Fruit fly (Drosophila melanogaster): ENCODE measurements around the gene CG14210.

The CG14210 gene

DNA sequence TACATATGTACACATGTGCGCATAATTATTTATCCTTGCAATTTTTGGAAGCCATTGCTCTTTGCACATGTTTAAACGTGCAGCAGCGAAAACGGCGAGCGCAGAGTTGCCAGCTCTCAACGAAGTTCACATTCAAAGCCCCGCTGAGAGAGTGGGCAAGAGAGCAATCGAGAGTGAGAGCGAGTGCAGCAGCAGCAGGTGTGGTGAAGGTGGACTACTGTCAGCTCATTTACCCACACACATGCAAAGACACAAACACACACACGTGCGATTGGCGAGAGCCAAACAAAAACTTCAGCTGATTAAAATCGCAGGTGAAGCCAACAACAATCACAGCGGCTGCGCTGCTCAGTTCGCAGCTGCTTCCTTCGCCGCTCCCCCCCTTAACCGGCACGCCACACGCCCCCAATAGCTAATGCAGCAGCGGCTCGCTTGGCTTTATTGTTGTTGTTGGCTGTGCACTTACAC lies 15.4 kb downstream of the CG14210 start (continued):
- TF ChIP-seq wor (GFP tag; IDR thresholded peaks at IDR 0.05) (no peak), mam (GFP tag; optimal IDR thresholded peaks at IDR 0.05) (no peak), CG31441 (GFP tag; IDR thresholded peaks at IDR 0.05) (no peak), Trl (optimal IDR thresholded peaks at IDR 0.05) (peak; percentile 84 to 92), Trl (GFP tag; optimal IDR thresholded peaks at IDR 0.05) (no peak), CG3163 (GFP tag; optimal IDR thresholded peaks at IDR 0.05) (no peak), CG15073 (GFP tag; optimal IDR thresholded peaks at IDR 0.05) (no peak), nerfin-1 (tag; optimal IDR thresholded peaks at IDR 0.05) (peak; percentile 20), nmo (GFP tag; optimal IDR thresholded peaks at IDR 0.05) (no peak), Med (GFP tag) (no peak), cg (GFP tag; optimal IDR thresholded peaks at IDR 0.05) (peak; percentile 92), CG14050 (GFP tag; IDR thresholded peaks at IDR 0.05) (no peak), scrt (GFP tag; optimal IDR thresholded peaks at IDR 0.05) (no peak), CG1233 (GFP tag; optimal IDR thresholded peaks at IDR 0.05) (no peak)

DNA sequence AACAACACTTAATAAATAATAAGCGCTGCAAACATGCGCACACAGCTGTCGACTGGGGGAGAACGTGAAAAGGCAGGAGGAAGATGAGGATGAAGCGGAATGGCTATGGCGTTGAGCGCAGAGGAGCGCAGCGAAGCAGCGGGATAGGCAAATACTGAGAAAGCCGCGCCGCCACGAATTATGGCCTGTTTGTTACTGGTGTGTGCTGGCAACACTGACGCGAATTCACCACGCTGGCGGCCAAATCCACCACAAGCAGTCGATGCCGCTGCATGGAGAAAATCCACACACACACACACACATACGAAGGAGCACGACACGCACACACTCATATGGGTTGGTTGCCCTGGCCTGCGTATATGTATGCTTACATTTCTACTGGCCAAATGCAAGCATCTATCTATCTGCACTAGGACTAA lies 21.0 kb downstream of the CG14210 start:
- TF ChIP-seq CG18011 (GFP tag; optimal IDR thresholded peaks at IDR 0.05), result no peak
- TF ChIP-seq Fer1 (GFP tag; optimal IDR thresholded peaks at IDR 0.05), result peak; percentile 29
- peak; percentile 9; the same call in 1 of the 3 replicates for TF ChIP-seq CG11695 (GFP tag; IDR thresholded peaks at IDR 0.05)
- no peak for TF ChIP-seq sens-2 (GFP tag; IDR thresholded peaks at IDR 0.05)
- TF ChIP-seq Six4 (GFP tag; optimal IDR thresholded peaks at IDR 0.05), result no peak
- no peak for TF ChIP-seq CG8944 (GFP tag; optimal IDR thresholded peaks at IDR 0.05)
- peak; percentile 18 for TF ChIP-seq Deaf1 (tag; optimal IDR thresholded peaks at IDR 0.05)
- TF ChIP-seq CG18599 (GFP tag; optimal IDR thresholded peaks at IDR 0.05), result peak; percentile 18
- no peak for TF ChIP-seq Stat92E (GFP tag; optimal IDR thresholded peaks at IDR 0.05)
- peak; percentile 37 for TF ChIP-seq ewg (GFP tag; optimal IDR thresholded peaks at IDR 0.05)
- TF ChIP-seq MESR4 (GFP tag; optimal IDR thresholded peaks at IDR 0.05), result no peak
- no peak for TF ChIP-seq CG10209 (GFP tag; optimal IDR thresholded peaks at IDR 0.05)
- TF ChIP-seq Scr (GFP tag; IDR thresholded peaks at IDR 0.05; ENCODE audit: partially characterized antibody), result no peak
- peak in 1 of 2 experiments; percentile 17 for TF ChIP-seq insv (GFP tag; optimal IDR thresholded peaks at IDR 0.05)
- TF ChIP-seq maf-S (GFP tag; optimal IDR thresholded peaks at IDR 0.05), result peak; percentile 1
- TF ChIP-seq YL-1 (GFP tag; optimal IDR thresholded peaks at IDR 0.05), result peak; percentile 51
- peak; percentile 27; the same call in 1 of the 2 replicates for TF ChIP-seq CG32532 (GFP tag; IDR thresholded peaks at IDR 0.05)
- peak; percentile 83; the same call in 3 of the 4 replicates for TF ChIP-seq chinmo (GFP tag; IDR thresholded peaks at IDR 0.05; ENCODE audit: partially characterized antibody)
- TF ChIP-seq Trl (optimal IDR thresholded peaks at IDR 0.05), result peak in 1 of 2 experiments; percentile 18
- no peak for TF ChIP-seq Trl (GFP tag; optimal IDR thresholded peaks at IDR 0.05)
- TF ChIP-seq Hand (GFP tag; optimal IDR thresholded peaks at IDR 0.05), result peak; percentile 12
- peak; percentile 10 for TF ChIP-seq HmgD (GFP tag; optimal IDR thresholded peaks at IDR 0.05)
- no peak for TF ChIP-seq Bteb2 (GFP tag; optimal IDR thresholded peaks at IDR 0.05)
- TF ChIP-seq CG7271 (tag; optimal IDR thresholded peaks at IDR 0.05), result no peak
- no peak for TF ChIP-seq klu (GFP tag; IDR thresholded peaks at IDR 0.05)
- TF ChIP-seq pzg (GFP tag; optimal IDR thresholded peaks at IDR 0.05), result peak; percentile 17
- peak; percentile 34 for TF ChIP-seq Med (GFP tag)
- TF ChIP-seq wek (GFP tag; optimal IDR thresholded peaks at IDR 0.05), result peak; percentile 10
- TF ChIP-seq CG8478 (optimal IDR thresholded peaks at IDR 0.05), result peak; percentile 98
- peak; percentile 17; the same call in 1 of the 2 replicates for TF ChIP-seq MBD-R2 (GFP tag; IDR thresholded peaks at IDR 0.05)
- TF ChIP-seq nerfin-1 (tag; optimal IDR thresholded peaks at IDR 0.05), result peak; percentile 73
- TF ChIP-seq sug (tag; optimal IDR thresholded peaks at IDR 0.05), result no peak
- TF ChIP-seq stwl (tag; optimal IDR thresholded peaks at IDR 0.05), result peak; percentile 7
- TF ChIP-seq crol (GFP tag; IDR thresholded peaks at IDR 0.05), result peak; percentile 80
- TF ChIP-seq cg (GFP tag; optimal IDR thresholded peaks at IDR 0.05), result peak; percentile 94
- TF ChIP-seq CG9932 (GFP tag; IDR thresholded peaks at IDR 0.05), result peak; percentile 14; the same call in 1 of the 2 replicates
- TF ChIP-seq bbx (GFP tag; IDR thresholded peaks at IDR 0.05; ENCODE audit: partially characterized antibody), result 0 out of 2 replicates have a peak, but pooled peaks have one; percentile 24
- no peak for TF ChIP-seq lov (optimal IDR thresholded peaks at IDR 0.05)
- no peak for TF ChIP-seq lov (GFP tag; IDR thresholded peaks at IDR 0.05)
- peak; percentile 30 for TF ChIP-seq CG2120 (GFP tag; optimal IDR thresholded peaks at IDR 0.05)

Measured in whole organism, embryonic.